Worm (Caenorhabditis elegans) whole organism, L2 larva: ENCODE measurements around the gene ZK185.3.

ENCODE experiments used
- F13H6.1 ChIP-seq: sonication (generic microtip); optimal IDR thresholded peaks from 2 replicates; lab custom pipeline; 2016; ENCODE audit warnings: missing genetic modification characterization, missing compliant biosample characterization
- elt-3 ChIP-seq: sonication (generic microtip); optimal IDR thresholded peaks from 2 replicates; lab custom pipeline; 2017; ENCODE audit warnings: missing biosample characterization, missing genetic modification characterization
- unc-62 ChIP-seq: fragments of 150-350 bp; optimal IDR thresholded peaks from 2 replicates; lab custom pipeline; 2014; ENCODE audit warnings: missing biosample characterization, missing genetic modification reagents, missing genetic modification characterization

DNA sequence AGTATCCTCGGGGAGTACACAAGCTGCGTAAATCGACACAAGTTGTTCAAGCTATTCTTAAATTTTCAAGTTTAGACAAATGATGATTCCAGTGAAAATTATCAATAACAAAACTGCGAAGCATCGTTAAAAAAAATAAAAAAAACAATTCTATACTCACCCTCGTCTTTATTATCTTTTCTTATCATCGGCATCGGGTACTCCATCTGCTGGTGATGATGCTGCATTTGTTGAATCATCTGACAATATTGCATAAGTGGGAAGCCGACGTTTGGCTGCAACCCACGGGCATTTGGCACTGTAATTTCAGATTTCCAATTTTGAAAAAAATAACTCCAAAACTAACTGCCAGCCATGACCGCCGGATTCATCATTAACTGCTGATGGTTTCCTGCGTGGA is 48.9 kb downstream of the ZK185.3 start:
- no peak for TF ChIP-seq unc-62 (GFP tag; lab: Kevin White, UChicago)
- TF ChIP-seq elt-3 (tag; lab: Kevin White, UChicago), result no peak
- no peak for TF ChIP-seq F13H6.1 (tag; lab: Kevin White, UChicago)
